Worm (Caenorhabditis elegans) whole organism, midembryonic: Measurements from ENCODE around the gene Y73C8B.9.

Source experiments
- cog-1 ChIP-seq: sonication (generic microtip); optimal IDR thresholded peaks from 2 replicates; lab custom pipeline; 2016; ENCODE audit warnings: missing genetic modification characterization, missing compliant biosample characterization
- flt-1 ChIP-seq: fragments of 200-800 bp; sonication (Bioruptor generic); IDR thresholded peaks from 2 replicates; pipeline ENCODE4 v1.3.6; 2022; ENCODE audit warnings: missing genetic modification characterization, missing compliant biosample characterization
- klf-2 ChIP-seq: fragments of 200-800 bp; sonication (Bioruptor generic); conservative IDR thresholded peaks from 2 replicates; pipeline ENCODE4 v1.3.6; 2022; ENCODE audit warnings: missing genetic modification reagents, missing genetic modification characterization, missing compliant biosample characterization
- med-1 ChIP-seq: sonication (generic microtip); optimal IDR thresholded peaks from 2 replicates; lab custom pipeline; 2017; ENCODE audit warnings: missing genetic modification characterization, mild to moderate bottlenecking, missing compliant biosample characterization, antibody characterized with exemption, missing genetic modification reagents; ENCODE audit not compliant: insufficient read depth
- ref-1 ChIP-seq: fragments of 200-800 bp; sonication (Bioruptor generic); conservative IDR thresholded peaks from 2 replicates; pipeline ENCODE4 v1.3.6; 2022; ENCODE audit warnings: missing genetic modification reagents, missing genetic modification characterization, missing compliant biosample characterization
- ztf-23 ChIP-seq: fragments of 200-800 bp; sonication (Bioruptor generic); IDR thresholded peaks from 2 replicates; pipeline ENCODE4 v1.3.6; 2022; ENCODE audit warnings: missing genetic modification reagents, missing genetic modification characterization, missing compliant biosample characterization
- ztf-29 ChIP-seq: fragments of 200-800 bp; sonication (Bioruptor generic); IDR thresholded peaks from 2 replicates; pipeline ENCODE4 v1.3.6; 2022; ENCODE audit warnings: missing genetic modification reagents, missing genetic modification characterization, missing compliant biosample characterization

ce11 chrV:3163143-3163542 lies 30.2 kb upstream of the Y73C8B.9 start:
- TF ChIP-seq cog-1 (tag; lab: Kevin White, UChicago): no peak
- TF ChIP-seq ztf-23: no peak
- TF ChIP-seq flt-1: no peak
- TF ChIP-seq ref-1 (GFP tag; lab: Robert Waterston, UW): no peak
- no peak for TF ChIP-seq ztf-29
- no peak for TF ChIP-seq klf-2
- no peak for TF ChIP-seq med-1 (GFP tag; lab: Kevin White, UChicago)
